Worm (Caenorhabditis elegans): ENCODE measurements around the gene chil-12.

DNA sequence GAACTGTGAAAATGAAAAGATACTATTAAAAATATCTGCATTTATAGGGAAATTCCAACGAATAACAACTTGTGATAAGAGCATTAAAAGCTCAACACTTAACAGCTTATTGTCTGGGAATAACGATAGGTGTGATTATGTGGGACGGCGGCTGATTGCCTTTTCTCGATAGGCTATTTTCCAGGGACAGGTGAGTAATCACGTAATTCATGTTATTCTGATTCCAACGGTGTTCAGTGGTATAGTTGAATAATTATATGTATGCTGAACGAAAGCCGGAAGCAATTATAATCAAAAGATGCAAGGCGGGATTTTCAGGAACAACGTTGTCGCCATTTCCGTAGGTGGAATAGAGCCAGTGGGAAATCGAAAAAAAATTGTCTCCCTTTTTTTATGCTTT is 35.6 kb downstream of the chil-12 start, which contains the start of gene srw-17:
- TF ChIP-seq nhr-6 (tag; optimal IDR thresholded peaks at IDR 0.05) (no peak), fos-1 (tag; optimal IDR thresholded peaks at IDR 0.05) (no peak), sma-9 (GFP tag; optimal IDR thresholded peaks at IDR 0.05) (no peak), sma-9 (tag; optimal IDR thresholded peaks at IDR 0.05) (no peak), F13H6.1 (tag; optimal IDR thresholded peaks at IDR 0.05) (no peak), nhr-25 (tag; optimal IDR thresholded peaks at IDR 0.05) (no peak), mdl-1 (tag; optimal IDR thresholded peaks at IDR 0.05) (no peak), snpc-4 (tag; optimal IDR thresholded peaks at IDR 0.05) (no peak), mbf-1 (tag; optimal IDR thresholded peaks at IDR 0.05) (no peak), skn-1 (tag; optimal IDR thresholded peaks at IDR 0.05) (no peak), nhr-237 (tag; optimal IDR thresholded peaks at IDR 0.05) (no peak)

All from whole organism, L2 larva.